Fruit fly (Drosophila melanogaster) whole organism, embryonic: ENCODE results near the gene jim.
A peak's percentile ranks its signal among the peaks of the same experiment; 100 is the strongest.

Experiments used
- Atf6 ChIP-seq: fragments of 200-800 bp; sonication (Bioruptor generic); IDR thresholded peaks from 2 replicates; pipeline ENCODE4 v1.3.6; 2022; ENCODE audit warnings: missing biosample characterization, missing genetic modification characterization
- B-H2 ChIP-seq: fragments of 200-800 bp; sonication (Bioruptor generic); optimal IDR thresholded peaks from 2 replicates; lab custom pipeline; 2018; ENCODE audit warnings: missing biosample characterization, mild to moderate bottlenecking, missing genetic modification characterization
- Bteb2 ChIP-seq: fragments of 200-800 bp; sonication (Bioruptor generic); optimal IDR thresholded peaks from 2 replicates; lab custom pipeline; 2016; ENCODE audit warnings: missing biosample characterization, missing genetic modification characterization
- CG10267 ChIP-seq: fragments of 200-800 bp; sonication (Bioruptor generic); optimal IDR thresholded peaks from 2 replicates; lab custom pipeline; 2018; ENCODE audit warnings: missing biosample characterization, mild to moderate bottlenecking, missing genetic modification characterization, moderate library complexity
- CG10979 ChIP-seq: fragments of 200-800 bp; sonication (Bioruptor generic); optimal IDR thresholded peaks from 2 replicates; lab custom pipeline; 2018; ENCODE audit warnings: missing biosample characterization, mild to moderate bottlenecking, missing genetic modification characterization, moderate library complexity
- CG11504 ChIP-seq: fragments of 200-800 bp; sonication (Bioruptor generic); optimal IDR thresholded peaks from 3 replicates; lab custom pipeline; 2019; ENCODE audit warnings: missing biosample characterization, mild to moderate bottlenecking, missing genetic modification characterization, moderate library complexity
- CG11696 ChIP-seq: fragments of 200-800 bp; sonication (Bioruptor generic); IDR thresholded peaks from 2 replicates; pipeline ENCODE4 v1.3.6; 2022; ENCODE audit warnings: missing biosample characterization, missing genetic modification characterization
- CG12391 ChIP-seq: fragments of 200-800 bp; sonication (Bioruptor generic); optimal IDR thresholded peaks from 3 replicates; lab custom pipeline; 2018; ENCODE audit warnings: missing biosample characterization, mild to moderate bottlenecking, missing genetic modification characterization, moderate library complexity
- CG13123 ChIP-seq: fragments of 200-800 bp; sonication (Bioruptor generic); optimal IDR thresholded peaks from 2 replicates; lab custom pipeline; 2016; ENCODE audit warnings: missing biosample characterization, missing genetic modification characterization
- CG13424 ChIP-seq: fragments of 200-800 bp; sonication (Bioruptor generic); optimal IDR thresholded peaks from 2 replicates; lab custom pipeline; 2019; ENCODE audit warnings: missing biosample characterization, mild to moderate bottlenecking, missing genetic modification characterization, moderate library complexity
- CG15269 ChIP-seq: fragments of 200-800 bp; sonication (Bioruptor generic); optimal IDR thresholded peaks from 2 replicates; lab custom pipeline; 2018; ENCODE audit warnings: missing biosample characterization, mild to moderate bottlenecking, missing genetic modification characterization, moderate library complexity
- CG16863 ChIP-seq: fragments of 200-800 bp; sonication (Bioruptor generic); optimal IDR thresholded peaks from 3 replicates; lab custom pipeline; 2016; ENCODE audit warnings: missing biosample characterization, missing genetic modification characterization
- CG17361 ChIP-seq: fragments of 200-800 bp; sonication (Bioruptor generic); IDR thresholded peaks from 3 replicates; pipeline ENCODE4 v1.3.6; 2022; ENCODE audit warnings: missing biosample characterization, missing genetic modification characterization
- CG18262 ChIP-seq: fragments of 200-800 bp; optimal IDR thresholded peaks from 3 replicates; lab custom pipeline; 2019; ENCODE audit warnings: missing biosample characterization, mild to moderate bottlenecking, missing genetic modification characterization, moderate library complexity
- CG2678 ChIP-seq: fragments of 200-800 bp; sonication (Bioruptor generic); optimal IDR thresholded peaks from 3 replicates; lab custom pipeline; 2019; ENCODE audit warnings: missing biosample characterization, mild to moderate bottlenecking, missing genetic modification characterization, moderate library complexity
- CG2712 ChIP-seq: fragments of 200-800 bp; optimal IDR thresholded peaks from 3 replicates; lab custom pipeline; 2019; ENCODE audit warnings: missing biosample characterization, mild to moderate bottlenecking, missing genetic modification characterization, moderate library complexity
- CG2875 ChIP-seq: fragments of 200-800 bp; sonication (Bioruptor generic); optimal IDR thresholded peaks from 2 replicates; lab custom pipeline; 2017; ENCODE audit warnings: missing biosample characterization, mild to moderate bottlenecking, missing genetic modification characterization, missing genetic modification reagents
- CG2889 ChIP-seq: fragments of 200-800 bp; sonication (Bioruptor generic); IDR thresholded peaks from 3 replicates; pipeline ENCODE4 v1.3.6; 2022; ENCODE audit warnings: missing biosample characterization, missing genetic modification characterization
- CG30020 ChIP-seq: fragments of 200-800 bp; optimal IDR thresholded peaks from 2 replicates; lab custom pipeline; 2019; ENCODE audit warnings: missing biosample characterization, mild to moderate bottlenecking, missing genetic modification characterization, moderate library complexity
- CG30431 ChIP-seq: fragments of 200-800 bp; sonication (Bioruptor generic); optimal IDR thresholded peaks from 2 replicates; lab custom pipeline; 2017; ENCODE audit warnings: missing biosample characterization, missing genetic modification characterization
- CG3407 ChIP-seq: fragments of 200-800 bp; sonication (Bioruptor generic); optimal IDR thresholded peaks from 2 replicates; lab custom pipeline; 2018; ENCODE audit warnings: missing biosample characterization, mild to moderate bottlenecking, missing genetic modification characterization
- CG5245 ChIP-seq: fragments of 200-800 bp; sonication (Bioruptor generic); optimal IDR thresholded peaks from 3 replicates; lab custom pipeline; 2016; ENCODE audit warnings: missing biosample characterization, missing genetic modification characterization
- CG7839 ChIP-seq: fragments of 200-800 bp; sonication (Bioruptor generic); optimal IDR thresholded peaks from 3 replicates; lab custom pipeline; 2018; ENCODE audit warnings: missing biosample characterization, mild to moderate bottlenecking, missing genetic modification characterization, moderate library complexity
- CG9437 ChIP-seq: fragments of 200-800 bp; sonication (Bioruptor generic); optimal IDR thresholded peaks from 2 replicates; lab custom pipeline; 2018; ENCODE audit warnings: missing biosample characterization, mild to moderate bottlenecking, missing genetic modification characterization
- CoRest ChIP-seq: fragments of 200-800 bp; sonication (Bioruptor generic); optimal IDR thresholded peaks from 3 replicates; lab custom pipeline; 2018; ENCODE audit warnings: missing biosample characterization, mild to moderate bottlenecking, missing genetic modification characterization, moderate library complexity
- D ChIP-seq, 2 experiments: fragments of 200-800 bp in 1 of 2; fragments of >200 bp in 1 of 2; sonication (Bioruptor generic) in 1 of 2; optimal IDR thresholded peaks; 2 replicates in 1 of 2; 3 replicates in 1 of 2; lab custom pipeline; 2017; ENCODE audit warnings: mild to moderate bottlenecking in 1 of 2, missing biosample characterization in 1 of 2, missing genetic modification characterization in 1 of 2, missing genetic modification reagents in 1 of 2
- D19A ChIP-seq: fragments of 200-800 bp; optimal IDR thresholded peaks from 3 replicates; lab custom pipeline; 2019; ENCODE audit warnings: missing biosample characterization, mild to moderate bottlenecking, missing genetic modification characterization, moderate library complexity
- Dad ChIP-seq: fragments of 200-800 bp; sonication (Bioruptor generic); optimal IDR thresholded peaks from 3 replicates; lab custom pipeline; 2016; ENCODE audit warnings: missing biosample characterization, missing genetic modification characterization
- Drgx ChIP-seq: fragments of 200-800 bp; sonication (Bioruptor generic); IDR thresholded peaks from 2 replicates; pipeline ENCODE4 v1.3.6; 2022; ENCODE audit warnings: missing biosample characterization, missing genetic modification characterization
- Hand ChIP-seq: fragments of 200-800 bp; sonication (Bioruptor generic); optimal IDR thresholded peaks from 2 replicates; lab custom pipeline; 2017; ENCODE audit warnings: mild to moderate bottlenecking, missing biosample characterization, missing genetic modification reagents, missing genetic modification characterization
- HmgD ChIP-seq: fragments of 200-800 bp; sonication (Bioruptor generic); optimal IDR thresholded peaks from 3 replicates; lab custom pipeline; 2016; ENCODE audit warnings: missing biosample characterization, missing genetic modification characterization
- NK7.1 ChIP-seq: fragments of 200-800 bp; sonication (Bioruptor generic); optimal IDR thresholded peaks from 3 replicates; lab custom pipeline; 2016; ENCODE audit warnings: missing biosample characterization, missing genetic modification characterization
- Rfx ChIP-seq: fragments of 200-800 bp; sonication (Bioruptor generic); IDR thresholded peaks from 2 replicates; pipeline ENCODE4 v1.3.6; 2022; ENCODE audit warnings: missing biosample characterization, missing genetic modification characterization
- Sox102F ChIP-seq: fragments of 200-800 bp; sonication (Bioruptor generic); optimal IDR thresholded peaks from 2 replicates; lab custom pipeline; 2018; ENCODE audit warnings: missing biosample characterization, mild to moderate bottlenecking, missing genetic modification characterization, moderate library complexity
- ab ChIP-seq: fragments of 200-800 bp; sonication (Bioruptor generic); optimal IDR thresholded peaks from 2 replicates; lab custom pipeline; 2016; ENCODE audit warnings: missing biosample characterization, missing genetic modification characterization
- amos ChIP-seq: fragments of 200-800 bp; sonication (Bioruptor generic); IDR thresholded peaks from 2 replicates; pipeline ENCODE4 v1.3.6; 2022; ENCODE audit warnings: missing biosample characterization, missing genetic modification characterization; ENCODE audit not compliant: partially characterized antibody
- ase ChIP-seq: fragments of 200-800 bp; sonication (Bioruptor generic); IDR thresholded peaks from 3 replicates; pipeline ENCODE4 v1.3.6; 2022; ENCODE audit warnings: missing biosample characterization, missing genetic modification characterization
- bsh ChIP-seq, 2 experiments: fragments of 200-800 bp; sonication (Bioruptor generic); optimal IDR thresholded peaks; 2 replicates each; lab custom pipeline; 2017 to 2018; ENCODE audit warnings: mild to moderate bottlenecking in 2 of 2, missing biosample characterization in 2 of 2, missing genetic modification characterization in 2 of 2, moderate library complexity in 1 of 2
- dimm ChIP-seq: fragments of 200-800 bp; sonication (Bioruptor generic); IDR thresholded peaks from 2 replicates; pipeline ENCODE4 v1.3.6; 2022; ENCODE audit warnings: missing biosample characterization, missing genetic modification characterization
- dmrt11E ChIP-seq: fragments of 200-800 bp; sonication (Bioruptor generic); optimal IDR thresholded peaks from 3 replicates; lab custom pipeline; 2018; ENCODE audit warnings: missing biosample characterization, mild to moderate bottlenecking, missing genetic modification characterization, moderate library complexity
- dmrt99B ChIP-seq: fragments of 200-800 bp; sonication (Bioruptor generic); optimal IDR thresholded peaks from 2 replicates; lab custom pipeline; 2018; ENCODE audit warnings: missing biosample characterization, mild to moderate bottlenecking, missing genetic modification characterization, moderate library complexity
- dysf ChIP-seq: fragments of 200-800 bp; sonication (Bioruptor generic); IDR thresholded peaks from 3 replicates; pipeline ENCODE4 v1.3.6; 2022; ENCODE audit warnings: missing biosample characterization, missing genetic modification characterization
- ewg ChIP-seq: fragments of 200-800 bp; sonication (Bioruptor generic); optimal IDR thresholded peaks from 3 replicates; lab custom pipeline; 2017; ENCODE audit warnings: mild to moderate bottlenecking, missing biosample characterization, missing genetic modification reagents, missing genetic modification characterization
- jigr1 ChIP-seq: fragments of 200-800 bp; sonication (Bioruptor generic); IDR thresholded peaks from 3 replicates; pipeline ENCODE4 v1.3.6; 2022; ENCODE audit warnings: missing biosample characterization, missing genetic modification characterization
- maf-S ChIP-seq: fragments of 200-800 bp; sonication (Bioruptor generic); optimal IDR thresholded peaks from 2 replicates; lab custom pipeline; 2016; ENCODE audit warnings: missing biosample characterization, missing genetic modification characterization
- nerfin-2 ChIP-seq: fragments of 200-800 bp; sonication (Bioruptor generic); IDR thresholded peaks from 2 replicates; pipeline ENCODE4 v1.3.6; 2022; ENCODE audit warnings: missing biosample characterization, missing genetic modification characterization; ENCODE audit not compliant: partially characterized antibody
- ssp ChIP-seq: fragments of 200-800 bp; sonication (Bioruptor generic); IDR thresholded peaks from 2 replicates; pipeline ENCODE4 v1.3.6; 2022; ENCODE audit warnings: missing biosample characterization, missing genetic modification characterization
- unc-4 ChIP-seq: fragments of 200-800 bp; sonication (Bioruptor generic); IDR thresholded peaks from 2 replicates; pipeline ENCODE4 v1.3.6; 2022; ENCODE audit warnings: missing biosample characterization, missing genetic modification characterization; ENCODE audit not compliant: partially characterized antibody
- vfl ChIP-seq: fragments of 200-800 bp; sonication (Bioruptor generic); optimal IDR thresholded peaks from 2 replicates; lab custom pipeline; 2016; ENCODE audit warnings: missing biosample characterization, missing genetic modification characterization
- zen2 ChIP-seq: fragments of 200-800 bp; sonication (Bioruptor generic); IDR thresholded peaks from 3 replicates; pipeline ENCODE4 v1.3.6; 2022; ENCODE audit warnings: missing biosample characterization, missing genetic modification characterization; ENCODE audit not compliant: partially characterized antibody

The jim gene

DNA sequence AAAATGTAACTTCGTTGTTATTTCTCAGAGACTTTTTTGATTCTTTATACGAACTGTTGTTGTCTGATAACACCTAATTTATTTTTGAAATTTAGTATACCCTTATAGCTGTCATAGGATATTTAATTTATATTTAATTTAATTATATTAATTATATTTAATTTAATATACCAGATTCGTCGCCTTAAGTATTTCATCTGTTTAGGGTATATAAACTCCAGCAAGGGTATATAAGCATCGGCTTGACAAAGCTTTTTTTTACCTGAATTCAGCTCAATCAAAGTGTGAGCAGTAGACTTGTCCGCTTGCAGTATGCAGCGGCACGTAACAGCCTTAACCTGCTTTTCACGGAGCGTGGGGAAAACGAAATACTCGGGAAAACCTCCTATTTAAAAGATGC is 48.7 kb upstream of the jim start (continued):
- TF ChIP-seq CG3407, result no peak
- 0 out of 3 replicates have a peak, but pooled peaks have one; percentile 22 for TF ChIP-seq CG17361 (GFP tag; lab: Robert Waterston, UW)
- no peak for TF ChIP-seq CoRest (tag; lab: Kevin White, UChicago)
- peak; percentile 29 for TF ChIP-seq CG7839 (tag; lab: Kevin White, UChicago)
- TF ChIP-seq vfl, result no peak
- TF ChIP-seq CG11504 (tag; lab: Kevin White, UChicago), result peak; percentile 36
- no peak for TF ChIP-seq Drgx (GFP tag; lab: Robert Waterston, UW)
- TF ChIP-seq CG30020 (tag; lab: Kevin White, UChicago), result no peak
- TF ChIP-seq D19A (tag; lab: Kevin White, UChicago), result peak; percentile 91
- no peak for TF ChIP-seq dysf (GFP tag; lab: Robert Waterston, UW)
- no peak for TF ChIP-seq ssp (GFP tag; lab: Robert Waterston, UW)
- TF ChIP-seq CG11696, result no peak
- no peak for TF ChIP-seq CG15269 (tag; lab: Kevin White, UChicago)
- TF ChIP-seq zen2 (GFP tag; lab: Robert Waterston, UW), result no peak
- no peak for TF ChIP-seq D (optimal IDR thresholded peaks at IDR 0.05; lab: Kevin White, UChicago)
- no peak for TF ChIP-seq D (GFP tag; optimal IDR thresholded peaks at IDR 0.05; lab: Kevin White, UChicago)
- TF ChIP-seq Sox102F (GFP tag; lab: Kevin White, UChicago), result peak; percentile 25
- peak; percentile 5 for TF ChIP-seq CG12391 (tag; lab: Kevin White, UChicago)
- no peak for TF ChIP-seq nerfin-2
- TF ChIP-seq bsh (GFP tag; optimal IDR thresholded peaks at IDR 0.05; lab: Kevin White, UChicago), result peak in 1 of 2 experiments; percentile 16
- no peak for TF ChIP-seq dmrt11E
- no peak for TF ChIP-seq CG2875 (GFP tag; lab: Kevin White, UChicago)
- no peak for TF ChIP-seq Dad
- TF ChIP-seq B-H2 (GFP tag; lab: Kevin White, UChicago), result no peak
- no peak for TF ChIP-seq Rfx
- TF ChIP-seq CG13123, result no peak
- TF ChIP-seq dimm (GFP tag; lab: Robert Waterston, UW), result no peak
- TF ChIP-seq CG9437 (GFP tag; lab: Kevin White, UChicago), result peak; percentile 11
- no peak for TF ChIP-seq ab (GFP tag; lab: Kevin White, UChicago)
- no peak for TF ChIP-seq CG16863 (GFP tag; lab: Kevin White, UChicago)
- peak; percentile 42 for TF ChIP-seq CG2712
- TF ChIP-seq dmrt99B (tag; lab: Kevin White, UChicago), result peak; percentile 16
- TF ChIP-seq CG10267, result peak; percentile 12
- no peak for TF ChIP-seq Bteb2 (GFP tag; lab: Kevin White, UChicago)
- peak; percentile 9 for TF ChIP-seq CG13424
- no peak for TF ChIP-seq ewg (GFP tag; lab: Kevin White, UChicago)
- no peak for TF ChIP-seq jigr1 (GFP tag; lab: Robert Waterston, UW)
- TF ChIP-seq HmgD (GFP tag; lab: Kevin White, UChicago), result no peak
- no peak for TF ChIP-seq Atf6 (GFP tag; lab: Robert Waterston, UW)
- peak; percentile 32 for TF ChIP-seq CG10979 (tag; lab: Kevin White, UChicago)
- no peak for TF ChIP-seq NK7.1 (GFP tag; lab: Kevin White, UChicago)
- no peak for TF ChIP-seq maf-S (GFP tag; lab: Kevin White, UChicago)
- TF ChIP-seq unc-4 (GFP tag; lab: Robert Waterston, UW), result no peak
- peak; percentile 26 for TF ChIP-seq CG2678 (tag; lab: Kevin White, UChicago)
- no peak for TF ChIP-seq ase (GFP tag; lab: Robert Waterston, UW)
- TF ChIP-seq Hand (GFP tag; lab: Kevin White, UChicago), result no peak
- TF ChIP-seq CG2889 (GFP tag; lab: Robert Waterston, UW), result no peak
- TF ChIP-seq amos (GFP tag; lab: Robert Waterston, UW), result no peak
- TF ChIP-seq CG5245 (GFP tag; lab: Kevin White, UChicago), result no peak
- no peak for TF ChIP-seq CG30431 (GFP tag; lab: Kevin White, UChicago)
- TF ChIP-seq CG18262 (tag; lab: Kevin White, UChicago), result peak; percentile 45
